Worm (Caenorhabditis elegans) whole organism, L1 larva: ENCODE results near the gene C01G10.4.

Experiments
- C04F5.9 ChIP-seq: sonication (generic microtip); optimal IDR thresholded peaks from 2 replicates; lab custom pipeline; 2016; ENCODE audit warnings: missing genetic modification characterization, missing compliant biosample characterization
- C34B4.2 ChIP-seq: sonication (generic microtip); optimal IDR thresholded peaks from 2 replicates; lab custom pipeline; 2017; ENCODE audit warnings: mild to moderate bottlenecking, missing genetic modification characterization, missing compliant biosample characterization
- F16B12.6 ChIP-seq: fragments of 150-350 bp; optimal IDR thresholded peaks from 2 replicates; lab custom pipeline; 2014; ENCODE audit warnings: missing biosample characterization, missing genetic modification characterization
- Y116A8C.19 ChIP-seq: sonication (generic microtip); optimal IDR thresholded peaks from 2 replicates; lab custom pipeline; 2016; ENCODE audit warnings: missing compliant biosample characterization, missing genetic modification characterization, borderline replicate concordance
- ama-1 ChIP-seq: fragments of 150-350 bp; optimal IDR thresholded peaks from 2 replicates; lab custom pipeline; 2014
- blmp-1 ChIP-seq: fragments of 150-350 bp; optimal IDR thresholded peaks from 2 replicates; lab custom pipeline; 2014; ENCODE audit warnings: missing biosample characterization, missing genetic modification characterization
- ceh-82 ChIP-seq, 3 experiments: fragments of 150-350 bp in 1 of 3; sonication (generic microtip) in 2 of 3; optimal IDR thresholded peaks; 2 replicates each; lab custom pipeline; 2014 to 2017; ENCODE audit warnings: missing biosample characterization in 3 of 3, missing genetic modification characterization in 3 of 3
- ceh-90 ChIP-seq: sonication (generic microtip); optimal IDR thresholded peaks from 2 replicates; lab custom pipeline; 2016; ENCODE audit warnings: missing genetic modification characterization, missing compliant biosample characterization
- ces-1 ChIP-seq: fragments of 150-350 bp; optimal IDR thresholded peaks from 2 replicates; lab custom pipeline; 2014; ENCODE audit warnings: missing biosample characterization, missing genetic modification reagents, missing genetic modification characterization
- dpl-1 ChIP-seq, 3 experiments: fragments of 150-350 bp in 2 of 3; sonication (generic microtip) in 1 of 3; optimal IDR thresholded peaks; 2 replicates each; lab custom pipeline; 2014 to 2017; ENCODE audit warnings: missing biosample characterization in 3 of 3, missing genetic modification characterization in 3 of 3, missing genetic modification reagents in 3 of 3
- efl-1 ChIP-seq, 4 experiments: fragments of 150-350 bp; optimal IDR thresholded peaks in 3 of 4; peaks in 1 of 4; 1 replicate in 1 of 4; 2 replicates in 3 of 4; lab custom pipeline; 2014; ENCODE audit warnings: missing biosample characterization in 2 of 4, missing genetic modification characterization in 2 of 4, missing genetic modification reagents in 2 of 4
- egl-13 ChIP-seq: sonication (generic microtip); optimal IDR thresholded peaks from 2 replicates; lab custom pipeline; 2016; ENCODE audit warnings: missing genotype, missing genetic modification reagents, missing genetic modification characterization, missing compliant biosample characterization
- elt-3 ChIP-seq, 6 experiments: fragments of 150-350 bp in 1 of 6; sonication (generic microtip); optimal IDR thresholded peaks; 2 replicates each; lab custom pipeline; 2017 to 2018; ENCODE audit warnings: missing biosample characterization in 6 of 6, missing genetic modification characterization in 6 of 6, inconsistent platforms in 1 of 6
- fkh-10 ChIP-seq: sonication (generic microtip); optimal IDR thresholded peaks from 2 replicates; lab custom pipeline; 2017; ENCODE audit warnings: missing biosample characterization, missing genetic modification reagents, missing genetic modification characterization
- fkh-4 ChIP-seq: sonication (generic microtip); optimal IDR thresholded peaks from 2 replicates; lab custom pipeline; 2016; ENCODE audit warnings: missing compliant biosample characterization, missing genetic modification characterization, borderline replicate concordance
- fkh-8 ChIP-seq: sonication (generic microtip); optimal IDR thresholded peaks from 2 replicates; lab custom pipeline; 2016; ENCODE audit warnings: mild to moderate bottlenecking, missing genetic modification characterization, missing compliant biosample characterization
- hlh-4 ChIP-seq: sonication (generic microtip); optimal IDR thresholded peaks from 2 replicates; lab custom pipeline; 2016; ENCODE audit warnings: mild to moderate bottlenecking, missing genetic modification characterization, missing compliant biosample characterization
- hpl-2 ChIP-seq: fragments of 150-350 bp; optimal IDR thresholded peaks from 2 replicates; lab custom pipeline; 2014; ENCODE audit warnings: missing biosample characterization, missing genetic modification reagents, missing genetic modification characterization
- jun-1 ChIP-seq: fragments of 150-350 bp; optimal IDR thresholded peaks from 2 replicates; lab custom pipeline; 2014; ENCODE audit warnings: missing biosample characterization, missing genetic modification reagents, missing genetic modification characterization
- lin-13 ChIP-seq: fragments of 150-350 bp; optimal IDR thresholded peaks from 2 replicates; lab custom pipeline; 2014; ENCODE audit warnings: missing biosample characterization, missing genetic modification reagents, missing genetic modification characterization
- lin-15B ChIP-seq: fragments of 150-350 bp; sonication (generic microtip); optimal IDR thresholded peaks from 3 replicates; lab custom pipeline; 2014; ENCODE audit warnings: missing biosample characterization, missing genetic modification characterization
- lin-39 ChIP-seq: fragments of 150-350 bp; optimal IDR thresholded peaks from 2 replicates; lab custom pipeline; 2014; ENCODE audit warnings: missing biosample characterization, missing genetic modification reagents, missing genetic modification characterization
- lsy-2 ChIP-seq, 2 experiments: fragments of 150-350 bp; optimal IDR thresholded peaks; 2 replicates each; lab custom pipeline; 2014; ENCODE audit warnings: missing biosample characterization in 2 of 2, missing genetic modification characterization in 2 of 2
- mab-9 ChIP-seq: fragments of 200-800 bp; sonication (Bioruptor generic); IDR thresholded peaks from 2 replicates; pipeline ENCODE4 v1.3.6; 2022; ENCODE audit warnings: missing genetic modification reagents, missing genetic modification characterization, missing compliant biosample characterization
- mdl-1 ChIP-seq, 2 experiments: fragments of 150-350 bp; optimal IDR thresholded peaks; 2 replicates each; lab custom pipeline; 2014 to 2017; ENCODE audit warnings: missing biosample characterization in 2 of 2, missing genetic modification characterization in 2 of 2, inconsistent platforms in 1 of 2
- mef-2 ChIP-seq: fragments of 150-350 bp; optimal IDR thresholded peaks from 2 replicates; lab custom pipeline; 2014; ENCODE audit warnings: missing biosample characterization, missing genetic modification characterization
- mep-1 ChIP-seq: fragments of 150-350 bp; optimal IDR thresholded peaks from 2 replicates; lab custom pipeline; 2014; ENCODE audit warnings: missing biosample characterization, missing genetic modification characterization
- nhr-11 ChIP-seq: fragments of 150-350 bp; optimal IDR thresholded peaks from 2 replicates; lab custom pipeline; 2014; ENCODE audit warnings: missing biosample characterization, missing genetic modification characterization
- nhr-12 ChIP-seq: sonication (generic microtip); optimal IDR thresholded peaks from 2 replicates; lab custom pipeline; 2017; ENCODE audit warnings: missing biosample characterization, missing genetic modification characterization
- nhr-19 ChIP-seq: fragments of 200-800 bp; sonication (Bioruptor generic); conservative IDR thresholded peaks from 2 replicates; pipeline ENCODE4 v1.3.6; 2022; ENCODE audit warnings: missing genetic modification characterization, missing compliant biosample characterization
- nhr-237 ChIP-seq: fragments of 150-350 bp; optimal IDR thresholded peaks from 2 replicates; lab custom pipeline; 2014; ENCODE audit warnings: missing biosample characterization, missing genetic modification characterization
- nhr-76 ChIP-seq: sonication (generic microtip); optimal IDR thresholded peaks from 2 replicates; lab custom pipeline; 2017; ENCODE audit warnings: missing biosample characterization, missing genetic modification characterization
- nhr-84 ChIP-seq: sonication (generic microtip); optimal IDR thresholded peaks from 2 replicates; lab custom pipeline; 2017; ENCODE audit warnings: missing biosample characterization, missing genetic modification characterization
- nhr-85 ChIP-seq: sonication (generic microtip); peaks from one replicate; lab custom pipeline; 2016; ENCODE audit warnings: missing genetic modification characterization, inconsistent platforms, missing compliant biosample characterization
- nhr-90 ChIP-seq: sonication (generic microtip); optimal IDR thresholded peaks from 2 replicates; lab custom pipeline; 2016; ENCODE audit warnings: mild to moderate bottlenecking, missing genetic modification characterization, missing compliant biosample characterization; ENCODE audit not compliant: poor library complexity
- pag-3 ChIP-seq: sonication (generic microtip); optimal IDR thresholded peaks from 2 replicates; lab custom pipeline; 2017; ENCODE audit warnings: missing genetic modification characterization, mild to moderate bottlenecking, missing compliant biosample characterization, antibody characterized with exemption, borderline replicate concordance; ENCODE audit not compliant: insufficient read depth
- pqm-1 ChIP-seq: sonication (generic microtip); optimal IDR thresholded peaks from 3 replicates; lab custom pipeline; 2017; ENCODE audit warnings: missing biosample characterization, missing genetic modification characterization
- rnt-1 ChIP-seq: sonication (generic microtip); optimal IDR thresholded peaks from 2 replicates; lab custom pipeline; 2016; ENCODE audit warnings: mild to moderate bottlenecking, missing genetic modification characterization, moderate library complexity, missing compliant biosample characterization
- snpc-4 ChIP-seq: fragments of 150-350 bp; optimal IDR thresholded peaks from 2 replicates; lab custom pipeline; 2014; ENCODE audit warnings: missing biosample characterization, missing genetic modification characterization
- sptf-1 ChIP-seq: fragments of 150-350 bp; optimal IDR thresholded peaks from 2 replicates; lab custom pipeline; 2014; ENCODE audit warnings: missing biosample characterization, missing genetic modification characterization
- swsn-7 ChIP-seq: sonication (generic microtip); optimal IDR thresholded peaks from 2 replicates; lab custom pipeline; 2016; ENCODE audit warnings: missing genetic modification characterization, missing compliant biosample characterization
- unc-130 ChIP-seq: fragments of 150-350 bp; optimal IDR thresholded peaks from 2 replicates; lab custom pipeline; 2017; ENCODE audit warnings: missing biosample characterization, missing genetic modification characterization, inconsistent platforms
- unc-30 ChIP-seq: sonication (generic microtip); optimal IDR thresholded peaks from 2 replicates; lab custom pipeline; 2017; ENCODE audit warnings: missing biosample characterization, missing genetic modification characterization
- unc-62 ChIP-seq: fragments of 150-350 bp; optimal IDR thresholded peaks from 2 replicates; lab custom pipeline; 2014; ENCODE audit warnings: missing biosample characterization, missing genetic modification reagents, missing genetic modification characterization
- unc-86 ChIP-seq: sonication (generic microtip); optimal IDR thresholded peaks from 2 replicates; lab custom pipeline; 2016; ENCODE audit warnings: missing genetic modification characterization, missing compliant biosample characterization
- unc-98 ChIP-seq: fragments of 200-800 bp; sonication (Bioruptor generic); IDR thresholded peaks from 2 replicates; pipeline ENCODE4 v1.3.6; 2022; ENCODE audit warnings: missing genetic modification characterization, missing compliant biosample characterization
- xbp-1 ChIP-seq: sonication (generic microtip); optimal IDR thresholded peaks from 2 replicates; lab custom pipeline; 2016; ENCODE audit warnings: missing genetic modification characterization, missing compliant biosample characterization
- ztf-11 ChIP-seq, 2 experiments: sonication (generic microtip); optimal IDR thresholded peaks; 2 replicates each; lab custom pipeline; 2016 to 2017; ENCODE audit warnings: missing genetic modification characterization in 2 of 2, missing biosample characterization in 1 of 2, missing compliant biosample characterization in 1 of 2
- ztf-4 ChIP-seq: fragments of 150-350 bp; optimal IDR thresholded peaks from 2 replicates; lab custom pipeline; 2014; ENCODE audit warnings: missing biosample characterization, missing genetic modification characterization

C01G10.4 gene

DNA sequence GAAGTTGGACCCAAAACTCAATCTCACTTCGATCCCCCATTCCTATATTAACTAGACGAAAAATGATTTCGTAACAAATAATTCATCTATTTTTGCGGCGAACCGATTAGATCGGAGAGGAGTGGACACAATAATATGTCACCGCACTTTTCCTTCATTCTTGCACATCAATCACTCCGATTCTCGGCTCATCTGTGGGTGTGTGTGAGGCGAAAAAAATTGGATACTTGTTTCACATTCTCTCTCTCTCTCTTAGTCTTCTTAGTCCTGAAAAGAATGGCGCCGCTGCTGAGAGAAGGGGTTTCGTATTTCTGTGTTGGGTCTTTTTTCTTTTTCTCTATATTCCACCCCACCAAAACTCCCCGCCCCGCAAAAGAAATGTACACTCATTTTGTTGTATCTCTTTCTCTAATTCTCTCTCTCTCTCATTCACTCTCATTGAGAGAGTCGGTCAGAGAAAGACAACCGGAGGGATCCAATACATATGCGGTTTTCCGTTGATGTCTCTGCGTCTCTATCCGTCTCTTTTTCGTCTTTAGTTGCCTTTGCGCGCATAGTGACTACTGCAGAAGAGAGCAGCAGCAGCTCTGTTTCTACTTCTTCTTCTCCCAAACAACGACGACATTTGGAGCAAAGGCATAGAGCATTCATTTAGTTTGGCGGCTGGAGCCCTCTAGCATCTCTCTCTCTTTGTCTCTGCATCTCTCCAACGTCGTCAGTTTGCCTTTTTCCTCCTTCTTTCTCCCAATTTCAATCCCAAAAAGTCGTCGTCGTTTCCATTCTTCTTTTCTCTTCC, 18.3 kb upstream of the C01G10.4 start, which contains the start of gene unc-76 (continued):
- peak in 1 of 2 experiments; percentile 58 for TF ChIP-seq ztf-11 (tag; optimal IDR thresholded peaks at IDR 0.05; lab: Kevin White, UChicago)
- TF ChIP-seq sptf-1 (tag; lab: Kevin White, UChicago), result no peak
- peak; percentile 95 for TF ChIP-seq rnt-1
- peak; percentile 63 for TF ChIP-seq lin-39 (tag; lab: Kevin White, UChicago)
- no peak for TF ChIP-seq ces-1 (GFP tag; lab: Kevin White, UChicago)
- TF ChIP-seq mdl-1 (tag; optimal IDR thresholded peaks at IDR 0.05; lab: Kevin White, UChicago), result peak in 1 of 2 experiments; percentile 50
- TF ChIP-seq xbp-1 (tag; lab: Kevin White, UChicago), result peak; percentile 80
- TF ChIP-seq pag-3 (tag; lab: Kevin White, UChicago), result no peak
- peak; percentile 40 for TF ChIP-seq snpc-4 (tag; lab: Kevin White, UChicago)
- no peak for TF ChIP-seq C04F5.9
- no peak for TF ChIP-seq hpl-2 (GFP tag; lab: Kevin White, UChicago)
- no peak for TF ChIP-seq nhr-12 (tag; lab: Kevin White, UChicago)
- peak; percentile 81 for TF ChIP-seq nhr-19 (GFP tag; lab: Robert Waterston, UW)
- TF ChIP-seq swsn-7 (tag; lab: Kevin White, UChicago), result peak; percentile 90
- TF ChIP-seq unc-62 (GFP tag; lab: Kevin White, UChicago), result no peak
- no peak for TF ChIP-seq nhr-84 (tag; lab: Kevin White, UChicago)
- TF ChIP-seq mab-9, result peak; percentile 74
- TF ChIP-seq elt-3 (tag; optimal IDR thresholded peaks at IDR 0.05; lab: Kevin White, UChicago), result no peak
- TF ChIP-seq unc-30 (tag; lab: Kevin White, UChicago), result no peak
- TF ChIP-seq hlh-4 (tag; lab: Kevin White, UChicago), result no peak
- TF ChIP-seq nhr-90, result peak; percentile 13
- TF ChIP-seq unc-98 (GFP tag; lab: Robert Waterston, UW), result no peak
- TF ChIP-seq ztf-4, result peak; percentile 53
- TF ChIP-seq C34B4.2 (tag; lab: Kevin White, UChicago), result no peak
- TF ChIP-seq ceh-82 (tag; optimal IDR thresholded peaks at IDR 0.05; lab: Kevin White, UChicago), result peak; percentile 49 to 84 (median 70)
- peak; percentile 12 for TF ChIP-seq F16B12.6 (tag; lab: Kevin White, UChicago)
- no peak for TF ChIP-seq ceh-90 (tag; lab: Kevin White, UChicago)
- TF ChIP-seq nhr-11, result peak; percentile 63
- TF ChIP-seq lin-13 (GFP tag; lab: Kevin White, UChicago), result peak; percentile 62
- peak; percentile 77 for TF ChIP-seq nhr-237 (tag; lab: Kevin White, UChicago)
- peak; percentile 95 for TF ChIP-seq fkh-8
- TF ChIP-seq jun-1 (tag; lab: Kevin White, UChicago), result peak; percentile 81
- peak; percentile 76 to 87 for TF ChIP-seq lsy-2 (tag; optimal IDR thresholded peaks at IDR 0.05; lab: Kevin White, UChicago)
- TF ChIP-seq dpl-1 (GFP tag; optimal IDR thresholded peaks at IDR 0.05; lab: Kevin White, UChicago), result peak; percentile 49 to 59 (median 57)
- TF ChIP-seq efl-1 (optimal IDR thresholded peaks at IDR 0.05; lab: Kevin White, UChicago), result peak; percentile 76 to 80
- peak; percentile 52 to 94 for TF ChIP-seq efl-1 (GFP tag; optimal IDR thresholded peaks at IDR 0.05 in 1 of 2; lab: Kevin White, UChicago)
- TF ChIP-seq unc-130 (tag; lab: Kevin White, UChicago), result peak; percentile 19
- peak; percentile 55 for TF ChIP-seq mef-2 (tag; lab: Kevin White, UChicago)
- TF ChIP-seq nhr-85 (tag; lab: Kevin White, UChicago), result peak; percentile 88
- peak; percentile 92 for TF ChIP-seq mep-1 (tag; lab: Kevin White, UChicago)
- TF ChIP-seq ama-1 (lab: Kevin White, UChicago), result no peak
- no peak for TF ChIP-seq pqm-1 (tag; lab: Kevin White, UChicago)
- no peak for TF ChIP-seq nhr-76 (tag; lab: Kevin White, UChicago)
- peak; percentile 92 for TF ChIP-seq unc-86
- TF ChIP-seq egl-13 (tag; lab: Kevin White, UChicago), result no peak
- peak; percentile 36 for TF ChIP-seq blmp-1 (tag; lab: Kevin White, UChicago)
- TF ChIP-seq fkh-4 (tag; lab: Kevin White, UChicago), result peak; percentile 40
- TF ChIP-seq Y116A8C.19 (tag; lab: Kevin White, UChicago), result no peak
- peak; percentile 56 for TF ChIP-seq fkh-10 (GFP tag; lab: Kevin White, UChicago)
- peak; percentile 29 for TF ChIP-seq lin-15B (tag; lab: Kevin White, UChicago)
- TF ChIP-seq, all 84 proteins: peak for 52
